Worm (Caenorhabditis elegans) whole organism, late embryonic: ENCODE data around the gene D1014.2.

ENCODE experiments used
- ama-1 ChIP-seq: fragments of 150-350 bp; optimal IDR thresholded peaks from 2 replicates; lab custom pipeline; 2014
- dve-1 ChIP-seq: sonication (generic microtip); optimal IDR thresholded peaks from 2 replicates; lab custom pipeline; 2017; ENCODE audit warnings: antibody characterized with exemption, mild to moderate bottlenecking, missing genetic modification characterization, missing compliant biosample characterization
- pha-4 ChIP-seq: fragments of 150-350 bp; optimal IDR thresholded peaks from 2 replicates; lab custom pipeline; 2018; ENCODE audit warnings: missing biosample characterization, missing genetic modification reagents, missing genetic modification characterization
- tbx-2 ChIP-seq: sonication (generic microtip); optimal IDR thresholded peaks from 2 replicates; lab custom pipeline; 2016; ENCODE audit warnings: missing genetic modification characterization, missing compliant biosample characterization

- no peak for TF ChIP-seq dve-1 (tag; lab: Kevin White, UChicago)
- TF ChIP-seq tbx-2 (tag; lab: Kevin White, UChicago) = no peak
- TF ChIP-seq pha-4 (tag; lab: Kevin White, UChicago) = no peak
- no peak for TF ChIP-seq ama-1 (lab: Kevin White, UChicago)
Measured at ce11 chrV:8104473-8104872, 39.2 kb upstream of the D1014.2 start, which contains the start of gene srlf-16.
